Fruit fly (Drosophila melanogaster) whole organism, embryonic: ENCODE results near the gene CG7071.
A peak's percentile ranks its signal among the peaks of the same experiment; 100 is the strongest.

Experiments
- CG10979 ChIP-seq: fragments of 200-800 bp; sonication (Bioruptor generic); optimal IDR thresholded peaks from 2 replicates; lab custom pipeline; 2018; ENCODE audit warnings: missing biosample characterization, mild to moderate bottlenecking, missing genetic modification characterization, moderate library complexity
- CG11695 ChIP-seq: fragments of 200-800 bp; sonication (Bioruptor generic); IDR thresholded peaks from 3 replicates; pipeline ENCODE4 v1.3.6; 2022; ENCODE audit warnings: missing biosample characterization, missing genetic modification characterization
- CG11723 ChIP-seq: fragments of 200-800 bp; sonication (Bioruptor generic); optimal IDR thresholded peaks from 2 replicates; lab custom pipeline; 2017; ENCODE audit warnings: missing biosample characterization, mild to moderate bottlenecking, missing genetic modification characterization
- CG12104 ChIP-seq: fragments of 200-800 bp; sonication (Bioruptor generic); optimal IDR thresholded peaks from 3 replicates; lab custom pipeline; 2016; ENCODE audit warnings: missing biosample characterization, missing genetic modification characterization
- CG12236 ChIP-seq: fragments of 200-800 bp; sonication (Bioruptor generic); optimal IDR thresholded peaks from 2 replicates; lab custom pipeline; 2016; ENCODE audit warnings: missing biosample characterization, missing genetic modification characterization
- CG13287 ChIP-seq: fragments of 200-800 bp; sonication (Bioruptor generic); IDR thresholded peaks from 2 replicates; pipeline ENCODE4 v1.3.6; 2022; ENCODE audit warnings: missing biosample characterization, missing genetic modification characterization; ENCODE audit not compliant: partially characterized antibody
- CG13296 ChIP-seq: fragments of 200-800 bp; sonication (Bioruptor generic); optimal IDR thresholded peaks from 3 replicates; lab custom pipeline; 2018; ENCODE audit warnings: missing biosample characterization, mild to moderate bottlenecking, missing genetic modification characterization
- CG14014 ChIP-seq: fragments of 200-800 bp; sonication (Bioruptor generic); IDR thresholded peaks from 2 replicates; pipeline ENCODE4 v1.3.6; 2022; ENCODE audit warnings: missing biosample characterization, missing genetic modification characterization
- CG14667 ChIP-seq: fragments of 200-800 bp; sonication (Bioruptor generic); IDR thresholded peaks from 2 replicates; pipeline ENCODE4 v1.3.6; 2022; ENCODE audit warnings: missing biosample characterization, missing genetic modification characterization
- CG1603 ChIP-seq: fragments of 200-800 bp; sonication (Bioruptor generic); optimal IDR thresholded peaks from 2 replicates; lab custom pipeline; 2019; ENCODE audit warnings: missing biosample characterization, mild to moderate bottlenecking, missing genetic modification characterization, moderate library complexity
- CG17186 ChIP-seq: fragments of 200-800 bp; sonication (Bioruptor generic); optimal IDR thresholded peaks from 3 replicates; lab custom pipeline; 2017; ENCODE audit warnings: missing biosample characterization, missing genetic modification reagents, missing genetic modification characterization
- CG1832 ChIP-seq: fragments of 200-800 bp; sonication (Bioruptor generic); optimal IDR thresholded peaks from 2 replicates; lab custom pipeline; 2017; ENCODE audit warnings: missing biosample characterization, mild to moderate bottlenecking, missing genetic modification characterization, inconsistent platforms
- CG18599 ChIP-seq: fragments of 200-800 bp; sonication (Bioruptor generic); optimal IDR thresholded peaks from 3 replicates; lab custom pipeline; 2017; ENCODE audit warnings: missing biosample characterization, missing genetic modification characterization, mild to moderate bottlenecking, moderate library complexity, missing genetic modification reagents
- CG18619 ChIP-seq: fragments of 200-800 bp; sonication (Bioruptor generic); optimal IDR thresholded peaks from 3 replicates; lab custom pipeline; 2017; ENCODE audit warnings: missing biosample characterization, mild to moderate bottlenecking, missing genetic modification characterization
- CG2875 ChIP-seq: fragments of 200-800 bp; sonication (Bioruptor generic); optimal IDR thresholded peaks from 2 replicates; lab custom pipeline; 2017; ENCODE audit warnings: missing biosample characterization, mild to moderate bottlenecking, missing genetic modification characterization, missing genetic modification reagents
- CG32772 ChIP-seq: fragments of 200-800 bp; sonication (Bioruptor generic); IDR thresholded peaks from 2 replicates; pipeline ENCODE4 v1.3.6; 2022; ENCODE audit warnings: missing biosample characterization, missing genetic modification characterization
- CG4707 ChIP-seq: fragments of 200-800 bp; sonication (Bioruptor generic); optimal IDR thresholded peaks from 2 replicates; lab custom pipeline; 2018; ENCODE audit warnings: missing biosample characterization, mild to moderate bottlenecking, missing genetic modification characterization, moderate library complexity
- CG7987 ChIP-seq: fragments of 200-800 bp; sonication (Bioruptor generic); optimal IDR thresholded peaks from 2 replicates; lab custom pipeline; 2018; ENCODE audit warnings: missing biosample characterization, mild to moderate bottlenecking, missing genetic modification characterization, moderate library complexity
- CG8089 ChIP-seq: fragments of 200-800 bp; sonication (Bioruptor generic); optimal IDR thresholded peaks from 3 replicates; lab custom pipeline; 2016; ENCODE audit warnings: missing biosample characterization, missing genetic modification characterization
- CTCF ChIP-seq: fragments of 200-800 bp; sonication (Bioruptor generic); optimal IDR thresholded peaks from 2 replicates; lab custom pipeline; 2017; ENCODE audit warnings: missing biosample characterization, mild to moderate bottlenecking, missing genetic modification characterization, moderate library complexity
- Chrac-16 ChIP-seq: fragments of 200-800 bp; sonication (Bioruptor generic); optimal IDR thresholded peaks from 3 replicates; lab custom pipeline; 2016; ENCODE audit warnings: missing biosample characterization, missing genetic modification characterization
- D19A ChIP-seq: fragments of 200-800 bp; optimal IDR thresholded peaks from 3 replicates; lab custom pipeline; 2019; ENCODE audit warnings: missing biosample characterization, mild to moderate bottlenecking, missing genetic modification characterization, moderate library complexity
- Deaf1 ChIP-seq: fragments of 200-800 bp; optimal IDR thresholded peaks from 3 replicates; lab custom pipeline; 2019; ENCODE audit warnings: missing biosample characterization, mild to moderate bottlenecking, missing genetic modification characterization, moderate library complexity
- HHEX ChIP-seq: fragments of 200-800 bp; sonication (Bioruptor generic); optimal IDR thresholded peaks from 3 replicates; lab custom pipeline; 2017; ENCODE audit warnings: missing biosample characterization, mild to moderate bottlenecking, missing genetic modification characterization, missing genetic modification reagents
- HmgZ ChIP-seq: fragments of 200-800 bp; sonication (Bioruptor generic); optimal IDR thresholded peaks from 2 replicates; lab custom pipeline; 2018; ENCODE audit warnings: missing biosample characterization, mild to moderate bottlenecking, missing genetic modification characterization
- Hmx ChIP-seq: fragments of 200-800 bp; sonication (Bioruptor generic); optimal IDR thresholded peaks from 2 replicates; lab custom pipeline; 2016; ENCODE audit warnings: missing biosample characterization, missing genetic modification characterization
- Hr51 ChIP-seq, 2 experiments: fragments of 200-800 bp; sonication (Bioruptor generic); optimal IDR thresholded peaks; 2 replicates in 1 of 2; 3 replicates in 1 of 2; lab custom pipeline; 2016 to 2018; ENCODE audit warnings: missing biosample characterization in 2 of 2, missing genetic modification characterization in 2 of 2, mild to moderate bottlenecking in 1 of 2, moderate library complexity in 1 of 2
- Kr ChIP-seq: fragments of 200-800 bp; sonication (Bioruptor generic); optimal IDR thresholded peaks from 2 replicates; lab custom pipeline; 2017; ENCODE audit warnings: missing biosample characterization, mild to moderate bottlenecking, missing genetic modification characterization
- MESR4 ChIP-seq: fragments of 200-800 bp; sonication (Bioruptor generic); optimal IDR thresholded peaks from 2 replicates; lab custom pipeline; 2018; ENCODE audit warnings: missing biosample characterization, mild to moderate bottlenecking, missing genetic modification characterization, moderate library complexity
- Mes4 ChIP-seq: fragments of 200-800 bp; sonication (Bioruptor generic); optimal IDR thresholded peaks from 2 replicates; lab custom pipeline; 2016; ENCODE audit warnings: missing biosample characterization, missing genetic modification characterization
- NC2β ChIP-seq: fragments of 200-800 bp; sonication (Bioruptor generic); optimal IDR thresholded peaks from 2 replicates; lab custom pipeline; 2016; ENCODE audit warnings: missing biosample characterization, missing genetic modification characterization
- Oaz ChIP-seq: fragments of 200-800 bp; sonication (Bioruptor generic); IDR thresholded peaks from 2 replicates; pipeline ENCODE4 v1.3.6; 2022; ENCODE audit warnings: missing biosample characterization, missing genetic modification characterization
- Poxn ChIP-seq: fragments of 200-800 bp; sonication (Bioruptor generic); IDR thresholded peaks from 2 replicates; pipeline ENCODE4 v1.3.6; 2022; ENCODE audit warnings: missing biosample characterization, missing genetic modification characterization
- Sry-β ChIP-seq: fragments of 200-800 bp; sonication (Bioruptor generic); optimal IDR thresholded peaks from 2 replicates; lab custom pipeline; 2018; ENCODE audit warnings: missing biosample characterization, mild to moderate bottlenecking, missing genetic modification characterization, moderate library complexity
- Tbp ChIP-seq: fragments of >200 bp; optimal IDR thresholded peaks from 2 replicates; lab custom pipeline; 2018; ENCODE audit warnings: missing biosample characterization, missing genetic modification characterization
- ase ChIP-seq: fragments of 200-800 bp; sonication (Bioruptor generic); IDR thresholded peaks from 3 replicates; pipeline ENCODE4 v1.3.6; 2022; ENCODE audit warnings: missing biosample characterization, missing genetic modification characterization
- chm ChIP-seq: fragments of 200-800 bp; sonication (Bioruptor generic); IDR thresholded peaks from 2 replicates; pipeline ENCODE4 v1.3.6; 2022; ENCODE audit warnings: missing biosample characterization, missing genetic modification characterization
- crp ChIP-seq, 2 experiments: fragments of 200-800 bp; sonication (Bioruptor generic); optimal IDR thresholded peaks; 2 replicates in 1 of 2; 3 replicates in 1 of 2; lab custom pipeline; 2017; ENCODE audit warnings: missing biosample characterization in 2 of 2, missing genetic modification characterization in 2 of 2, mild to moderate bottlenecking in 1 of 2, moderate library complexity in 1 of 2
- dati ChIP-seq: fragments of 200-800 bp; sonication (Bioruptor generic); IDR thresholded peaks from 2 replicates; pipeline ENCODE4 v1.3.6; 2022; ENCODE audit warnings: missing biosample characterization, missing genetic modification characterization
- gce ChIP-seq: fragments of 200-800 bp; sonication (Bioruptor generic); IDR thresholded peaks from 3 replicates; pipeline ENCODE4 v1.3.6; 2022; ENCODE audit warnings: missing biosample characterization, missing genetic modification characterization
- ind ChIP-seq: fragments of 200-800 bp; sonication (Bioruptor generic); optimal IDR thresholded peaks from 3 replicates; lab custom pipeline; 2016; ENCODE audit warnings: missing biosample characterization, missing genetic modification characterization
- jing ChIP-seq: fragments of 200-800 bp; sonication (Bioruptor generic); optimal IDR thresholded peaks from 2 replicates; lab custom pipeline; 2018; ENCODE audit warnings: missing biosample characterization, mild to moderate bottlenecking, missing genetic modification characterization
- lmd ChIP-seq: fragments of 200-800 bp; sonication (Bioruptor generic); IDR thresholded peaks from 2 replicates; pipeline ENCODE4 v1.3.6; 2022; ENCODE audit warnings: missing biosample characterization, missing genetic modification characterization
- luna ChIP-seq: fragments of 200-800 bp; sonication (Bioruptor generic); optimal IDR thresholded peaks from 2 replicates; lab custom pipeline; 2016; ENCODE audit warnings: missing biosample characterization, missing genetic modification characterization
- oc ChIP-seq: fragments of 200-800 bp; sonication (Bioruptor generic); optimal IDR thresholded peaks from 2 replicates; lab custom pipeline; 2018; ENCODE audit warnings: missing biosample characterization, mild to moderate bottlenecking, missing genetic modification characterization, moderate library complexity
- odd ChIP-seq: fragments of 200-800 bp; sonication (Bioruptor generic); optimal IDR thresholded peaks from 2 replicates; lab custom pipeline; 2017; ENCODE audit warnings: missing biosample characterization, mild to moderate bottlenecking, missing genetic modification characterization
- onecut ChIP-seq: fragments of 200-800 bp; sonication (Bioruptor generic); IDR thresholded peaks from 2 replicates; pipeline ENCODE4 v1.3.6; 2022; ENCODE audit warnings: missing biosample characterization, missing genetic modification characterization
- pum ChIP-seq: fragments of 200-800 bp; sonication (Bioruptor generic); optimal IDR thresholded peaks from 2 replicates; lab custom pipeline; 2016; ENCODE audit warnings: missing biosample characterization, missing genetic modification characterization
- pzg ChIP-seq: fragments of 200-800 bp; sonication (Bioruptor generic); optimal IDR thresholded peaks from 3 replicates; lab custom pipeline; 2018; ENCODE audit warnings: missing biosample characterization, mild to moderate bottlenecking, missing genetic modification characterization, moderate library complexity
- trem ChIP-seq: fragments of 200-800 bp; optimal IDR thresholded peaks from 3 replicates; lab custom pipeline; 2019; ENCODE audit warnings: missing biosample characterization, mild to moderate bottlenecking, missing genetic modification characterization, moderate library complexity
- zen ChIP-seq: fragments of 200-800 bp; sonication (Bioruptor generic); optimal IDR thresholded peaks from 3 replicates; lab custom pipeline; 2018; ENCODE audit warnings: missing biosample characterization, mild to moderate bottlenecking, missing genetic modification characterization, moderate library complexity

The CG7071 gene

DNA sequence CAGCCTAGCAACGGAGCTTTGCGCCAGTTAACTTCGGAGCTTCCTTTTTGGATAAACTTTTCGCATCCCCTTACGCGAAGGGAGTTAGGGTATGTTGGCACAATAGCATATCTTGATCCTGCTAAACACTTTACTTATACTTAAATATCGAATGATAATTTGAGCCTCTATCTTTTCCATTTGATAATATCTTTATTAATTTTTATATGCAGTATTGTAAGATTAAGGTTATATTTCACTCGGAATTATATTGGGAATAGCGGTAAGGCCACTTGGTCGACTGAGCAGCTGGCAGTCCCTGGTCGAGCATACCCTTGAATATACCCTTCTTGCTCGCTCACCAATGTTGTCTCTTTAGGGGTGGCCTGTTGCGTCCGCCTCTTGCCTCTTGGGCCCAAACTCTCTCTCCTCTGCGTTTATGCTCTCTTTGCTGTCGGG, 6.4 kb downstream of the CG7071 start (continued):
- TF ChIP-seq NC2β (GFP tag; lab: Kevin White, UChicago): no peak
- TF ChIP-seq CG13296 (GFP tag; lab: Kevin White, UChicago): peak; percentile 59
- TF ChIP-seq D19A: peak; percentile 75
- TF ChIP-seq CG10979 (tag; lab: Kevin White, UChicago): peak; percentile 34
- TF ChIP-seq CG13287: no peak
- no peak for TF ChIP-seq CTCF (GFP tag; lab: Kevin White, UChicago)
- TF ChIP-seq CG8089 (GFP tag; lab: Kevin White, UChicago): no peak
- TF ChIP-seq HHEX (GFP tag; lab: Kevin White, UChicago): peak; percentile 49
- TF ChIP-seq CG14014 (GFP tag; lab: Robert Waterston, UW): peak; percentile 81
- TF ChIP-seq Poxn (GFP tag; lab: Robert Waterston, UW): peak; percentile 65; the same call in 1 of the 2 replicates
- TF ChIP-seq pzg (GFP tag; lab: Kevin White, UChicago): no peak
- peak; percentile 54 for TF ChIP-seq Deaf1
- TF ChIP-seq CG18599 (GFP tag; lab: Kevin White, UChicago): peak; percentile 87
- TF ChIP-seq CG1603 (tag; lab: Kevin White, UChicago): peak; percentile 34
- peak; percentile 39 for TF ChIP-seq Hmx
- TF ChIP-seq pum (GFP tag; lab: Kevin White, UChicago): no peak
- TF ChIP-seq Tbp (GFP tag; lab: Kevin White, UChicago): no peak
- TF ChIP-seq CG7987: no peak
- TF ChIP-seq Oaz (GFP tag; lab: Robert Waterston, UW): 0 out of 2 replicates have a peak, but pooled peaks have one; percentile 60
- no peak for TF ChIP-seq CG12236 (GFP tag; lab: Kevin White, UChicago)
- peak; percentile 34 to 65 for TF ChIP-seq Hr51 (GFP tag; optimal IDR thresholded peaks at IDR 0.05; lab: Kevin White, UChicago)
- TF ChIP-seq oc (tag; lab: Kevin White, UChicago): no peak
- no peak for TF ChIP-seq MESR4 (GFP tag; lab: Kevin White, UChicago)
- TF ChIP-seq trem: no peak
- peak; percentile 77 for TF ChIP-seq chm (GFP tag; lab: Robert Waterston, UW)
- TF ChIP-seq CG2875 (GFP tag; lab: Kevin White, UChicago): no peak
- TF ChIP-seq Chrac-16 (GFP tag; lab: Kevin White, UChicago): peak; percentile 14
- TF ChIP-seq CG12104 (GFP tag; lab: Kevin White, UChicago): peak; percentile 40
- no peak for TF ChIP-seq CG11723 (GFP tag; lab: Kevin White, UChicago)
- TF ChIP-seq odd: peak; percentile 49
- no peak for TF ChIP-seq Mes4 (GFP tag; lab: Kevin White, UChicago)
- TF ChIP-seq gce: no peak
- TF ChIP-seq CG4707: no peak
- no peak for TF ChIP-seq CG1832 (GFP tag; lab: Kevin White, UChicago)
- peak; percentile 37 for TF ChIP-seq HmgZ
- TF ChIP-seq jing: peak; percentile 25
- TF ChIP-seq crp (GFP tag; optimal IDR thresholded peaks at IDR 0.05; lab: Kevin White, UChicago): peak in 1 of 2 experiments; percentile 31
- peak; percentile 58 for TF ChIP-seq CG32772 (GFP tag; lab: Robert Waterston, UW)
- TF ChIP-seq Sry-β (GFP tag; lab: Kevin White, UChicago): no peak
- TF ChIP-seq zen: no peak
- TF ChIP-seq ase: 0 out of 3 replicates have a peak, but pooled peaks have one; percentile 40
- peak; percentile 61; the same call in 2 of the 3 replicates for TF ChIP-seq CG11695 (GFP tag; lab: Robert Waterston, UW)
- no peak for TF ChIP-seq Kr (GFP tag; lab: Kevin White, UChicago)
- TF ChIP-seq CG14667 (GFP tag; lab: Robert Waterston, UW): peak; percentile 42; the same call in 1 of the 2 replicates
- TF ChIP-seq luna (GFP tag; lab: Kevin White, UChicago): no peak
- TF ChIP-seq lmd (GFP tag; lab: Robert Waterston, UW): peak; percentile 78
- peak; percentile 63 for TF ChIP-seq ind (GFP tag; lab: Kevin White, UChicago)
- TF ChIP-seq CG17186 (GFP tag; lab: Kevin White, UChicago): no peak
- peak; percentile 38; the same call in 1 of the 2 replicates for TF ChIP-seq onecut
- TF ChIP-seq CG18619: peak; percentile 69
- TF ChIP-seq dati (GFP tag; lab: Robert Waterston, UW): no peak
